Fruit fly (Drosophila melanogaster): ENCODE data around the gene Polr2J.

dm6 chr2L:17383588-17384308 is 26.5 kb downstream of the Polr2J start, which contains the start of gene Lrch:
- no peak for TF ChIP-seq Gsc (GFP tag; IDR thresholded peaks at IDR 0.05)
- no peak for TF ChIP-seq cas (GFP tag; IDR thresholded peaks at IDR 0.05)
- TF ChIP-seq Sox100B (GFP tag; optimal IDR thresholded peaks at IDR 0.05) = no peak
- peak; percentile 87 for TF ChIP-seq HLHmδ (GFP tag; optimal IDR thresholded peaks at IDR 0.05)
- no peak for TF ChIP-seq wdn (GFP tag; IDR thresholded peaks at IDR 0.05)
- no peak for TF ChIP-seq Sry-δ (GFP tag; optimal IDR thresholded peaks at IDR 0.05)
- TF ChIP-seq CG2889 (GFP tag; IDR thresholded peaks at IDR 0.05) = no peak
- no peak for TF ChIP-seq Ssrp (tag; optimal IDR thresholded peaks at IDR 0.05)
- no peak for TF ChIP-seq en (GFP tag; optimal IDR thresholded peaks at IDR 0.05)
- TF ChIP-seq peb (GFP tag; IDR thresholded peaks at IDR 0.05) = no peak
